Fruit fly (Drosophila melanogaster): ENCODE measurements around the gene wat.
A peak's percentile ranks its signal among the peaks of the same experiment; 100 is the strongest.

The wat gene

DNA sequence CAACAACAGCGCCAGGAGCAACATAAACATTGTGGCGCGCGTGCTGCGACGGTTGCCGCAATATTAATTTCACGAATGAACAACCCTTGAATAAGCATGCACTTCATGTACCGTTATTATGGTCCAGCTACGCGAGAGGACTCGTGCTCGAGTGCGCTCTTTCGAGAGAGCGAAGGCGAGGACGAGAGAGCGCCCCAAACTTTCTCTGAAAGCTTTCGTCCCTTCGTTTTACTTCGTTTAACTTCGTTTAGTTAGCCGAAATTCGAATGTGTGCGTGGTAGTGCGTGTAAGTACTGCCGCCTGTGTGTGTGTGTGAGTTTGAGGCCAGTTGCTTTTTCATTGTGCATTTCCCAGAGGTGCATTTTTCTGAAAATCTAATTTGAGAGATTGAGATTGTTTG, 29.5 kb downstream of the wat start:
- TF ChIP-seq mirr (GFP tag; optimal IDR thresholded peaks at IDR 0.05) (no peak), lilli (GFP tag; optimal IDR thresholded peaks at IDR 0.05) (no peak), Trl (optimal IDR thresholded peaks at IDR 0.05) (peak; percentile 48 to 53), Trl (GFP tag; optimal IDR thresholded peaks at IDR 0.05) (no peak), prd (optimal IDR thresholded peaks at IDR 0.05) (no peak), prd (GFP tag; IDR thresholded peaks at IDR 0.05) (no peak), ken (GFP tag; IDR thresholded peaks at IDR 0.05) (no peak), Deaf1 (tag; optimal IDR thresholded peaks at IDR 0.05) (peak; percentile 95), cg (GFP tag; optimal IDR thresholded peaks at IDR 0.05) (peak; percentile 15)

DNA sequence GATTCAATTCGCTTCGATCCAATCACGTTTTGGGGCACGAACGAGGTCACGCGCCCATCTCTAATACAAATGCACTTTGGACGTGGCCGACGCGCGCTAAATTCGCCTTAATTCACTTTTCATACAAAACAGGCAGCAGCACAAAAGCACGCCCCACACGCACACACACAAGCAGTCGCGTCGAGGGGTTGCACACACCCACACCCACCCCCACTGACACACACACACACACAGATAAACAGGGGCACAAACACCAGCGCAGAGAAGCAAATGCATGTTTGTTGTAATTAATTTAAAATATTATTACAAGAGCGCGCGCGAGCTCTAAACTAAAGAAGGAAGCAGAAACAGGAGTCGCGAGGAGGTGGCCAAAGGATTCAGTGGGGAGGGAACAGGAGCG, 30.8 kb downstream of the wat start:
- no peak for TF ChIP-seq Trl (optimal IDR thresholded peaks at IDR 0.05)
- no peak for TF ChIP-seq Trl (GFP tag; optimal IDR thresholded peaks at IDR 0.05)
- no peak for TF ChIP-seq CG33557 (GFP tag; optimal IDR thresholded peaks at IDR 0.05)
- no peak for TF ChIP-seq nmo (GFP tag; optimal IDR thresholded peaks at IDR 0.05)
- TF ChIP-seq CG3163 (GFP tag; optimal IDR thresholded peaks at IDR 0.05) = no peak
- TF ChIP-seq vnd (GFP tag; IDR thresholded peaks at IDR 0.05; ENCODE audit: partially characterized antibody) = no peak
- TF ChIP-seq Fer1 (GFP tag; optimal IDR thresholded peaks at IDR 0.05) = no peak
- TF ChIP-seq CG11456 (GFP tag; IDR thresholded peaks at IDR 0.05) = 0 out of 3 replicates have a peak, but pooled peaks have one; percentile 5
- no peak for TF ChIP-seq CG4404 (GFP tag; IDR thresholded peaks at IDR 0.05)
- TF ChIP-seq HLH54F (GFP tag; optimal IDR thresholded peaks at IDR 0.05) = no peak
- no peak for TF ChIP-seq Ravus (GFP tag; IDR thresholded peaks at IDR 0.05)
- no peak for TF ChIP-seq CG14710 (tag; optimal IDR thresholded peaks at IDR 0.05)
- no peak for TF ChIP-seq CG33213 (GFP tag; optimal IDR thresholded peaks at IDR 0.05)
- TF ChIP-seq Pdp1 (GFP tag; optimal IDR thresholded peaks at IDR 0.05) = no peak
- TF ChIP-seq Dad (GFP tag; optimal IDR thresholded peaks at IDR 0.05) = no peak
- no peak for TF ChIP-seq CG17802 (tag; optimal IDR thresholded peaks at IDR 0.05)
- peak; percentile 69 for TF ChIP-seq Ets65A (GFP tag)
- TF ChIP-seq Med (GFP tag) = peak; percentile 12
- no peak for TF ChIP-seq Abd-B (GFP tag; optimal IDR thresholded peaks at IDR 0.05)
- no peak for TF ChIP-seq CG18262 (tag; optimal IDR thresholded peaks at IDR 0.05)

DNA sequence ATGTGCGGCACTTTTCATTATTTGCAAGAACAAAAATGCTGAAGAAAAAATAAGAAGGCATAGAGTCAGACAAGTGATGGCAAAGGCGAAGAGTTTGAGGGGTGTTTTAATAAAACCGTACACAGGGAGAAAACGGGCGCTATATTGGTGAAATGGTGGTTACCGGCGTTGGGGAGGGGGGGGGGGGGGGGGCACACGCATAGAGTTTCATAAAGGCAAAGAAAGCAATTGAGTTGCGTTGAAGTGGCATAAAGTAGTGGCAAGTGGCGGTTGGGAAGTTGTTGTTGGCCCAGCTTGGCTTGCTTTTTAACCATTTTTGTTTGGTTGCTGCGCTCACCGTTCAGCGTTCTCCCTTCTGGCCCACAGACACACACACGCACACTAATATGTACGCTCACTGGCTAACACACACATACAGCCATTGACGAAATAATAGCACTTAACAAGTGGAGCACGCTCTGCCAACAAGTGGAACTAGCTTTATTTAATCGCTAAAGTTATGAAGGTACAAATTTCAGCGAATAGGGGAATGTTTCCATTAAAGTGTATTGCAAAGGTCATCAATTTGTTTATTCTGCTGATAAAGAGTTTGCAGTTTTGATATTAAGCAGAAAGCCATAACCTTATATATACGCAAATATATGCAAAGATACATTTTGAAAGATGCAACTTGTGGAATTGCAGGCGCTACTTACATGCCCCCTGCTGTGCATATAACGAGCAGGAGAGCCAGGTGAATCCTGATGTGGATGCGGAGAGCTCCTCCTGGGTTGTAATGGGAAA, 32.4 kb downstream of the wat start:
- TF ChIP-seq Ets65A (GFP tag) (peak; percentile 28), CG11504 (tag; optimal IDR thresholded peaks at IDR 0.05) (peak; percentile 0), Hr39 (optimal IDR thresholded peaks at IDR 0.05) (peak; percentile 57), lab (GFP tag; optimal IDR thresholded peaks at IDR 0.05) (peak; percentile 7), CG2678 (tag; optimal IDR thresholded peaks at IDR 0.05) (peak; percentile 12), gfzf (GFP tag; optimal IDR thresholded peaks at IDR 0.05) (no peak), CG11398 (GFP tag; optimal IDR thresholded peaks at IDR 0.05) (no peak)

DNA sequence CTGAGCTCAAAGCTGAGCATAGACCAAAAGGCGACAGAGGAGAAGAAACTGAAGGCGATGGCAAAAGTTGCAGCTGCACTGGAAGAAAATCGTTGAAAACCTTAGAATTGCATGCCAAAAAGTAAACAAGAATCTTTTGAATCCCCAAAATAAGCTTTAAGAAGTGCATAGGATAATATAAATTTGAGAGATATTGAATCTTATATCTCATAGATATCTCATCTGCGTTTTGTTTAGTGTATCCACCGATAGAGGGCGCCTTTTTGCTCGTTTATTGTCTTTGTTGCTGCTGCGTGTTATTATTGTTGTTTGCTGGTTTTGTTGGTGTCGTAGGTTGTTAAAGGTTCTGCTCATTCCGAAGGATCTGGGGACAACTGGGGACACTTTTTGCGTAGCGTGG, 34.3 kb downstream of the wat start:
- TF ChIP-seq Mrtf (GFP tag; IDR thresholded peaks at IDR 0.05) (no peak), Jarid2 (GFP tag; optimal IDR thresholded peaks at IDR 0.05) (no peak), Hr39 (optimal IDR thresholded peaks at IDR 0.05) (peak; percentile 1), CG34376 (GFP tag; optimal IDR thresholded peaks at IDR 0.05) (no peak), Meics (GFP tag; optimal IDR thresholded peaks at IDR 0.05) (no peak), CG31365 (tag; optimal IDR thresholded peaks at IDR 0.05) (no peak), dati (GFP tag; IDR thresholded peaks at IDR 0.05) (no peak), Chrac-16 (GFP tag; optimal IDR thresholded peaks at IDR 0.05) (no peak), mam (GFP tag; optimal IDR thresholded peaks at IDR 0.05) (no peak), ase (GFP tag; IDR thresholded peaks at IDR 0.05) (no peak), CG15514 (GFP tag; optimal IDR thresholded peaks at IDR 0.05) (no peak), zen2 (GFP tag; IDR thresholded peaks at IDR 0.05; ENCODE audit: partially characterized antibody) (no peak), scrt (GFP tag; optimal IDR thresholded peaks at IDR 0.05) (no peak), org-1 (GFP tag; optimal IDR thresholded peaks at IDR 0.05) (no peak), Oaz (GFP tag; IDR thresholded peaks at IDR 0.05) (no peak), Awh (GFP tag; IDR thresholded peaks at IDR 0.05) (no peak)

All from whole organism, embryonic.